Fruit fly (Drosophila melanogaster) whole organism, embryonic: Measurements from ENCODE around the gene Rrp5.

ENCODE experiments used
- Awh ChIP-seq: fragments of 200-800 bp; sonication (Bioruptor generic); IDR thresholded peaks from 2 replicates; pipeline ENCODE4, ENCODE4 v1.3.6; 2022; ENCODE audit warnings: missing biosample characterization, missing genetic modification characterization
- CG10462 ChIP-seq: fragments of 200-800 bp; sonication (Bioruptor generic); optimal IDR thresholded peaks from 2 replicates; lab custom pipeline; 2016; ENCODE audit warnings: missing biosample characterization, missing genetic modification characterization
- CG11504 ChIP-seq: fragments of 200-800 bp; sonication (Bioruptor generic); optimal IDR thresholded peaks from 3 replicates; lab custom pipeline; 2019; ENCODE audit warnings: missing biosample characterization, mild to moderate bottlenecking, missing genetic modification characterization, moderate library complexity
- CG12236 ChIP-seq: fragments of 200-800 bp; sonication (Bioruptor generic); optimal IDR thresholded peaks from 2 replicates; lab custom pipeline; 2016; ENCODE audit warnings: missing biosample characterization, missing genetic modification characterization
- CG12942 ChIP-seq: fragments of 200-800 bp; sonication (Bioruptor generic); optimal IDR thresholded peaks from 3 replicates; lab custom pipeline; 2016; ENCODE audit warnings: missing biosample characterization, missing genetic modification characterization
- CG14860 ChIP-seq: fragments of 200-800 bp; sonication (Bioruptor generic); IDR thresholded peaks from 3 replicates; pipeline ENCODE4 v1.3.6; 2022; ENCODE audit warnings: missing biosample characterization, missing genetic modification characterization; ENCODE audit not compliant: partially characterized antibody
- CG1603 ChIP-seq: fragments of 200-800 bp; sonication (Bioruptor generic); optimal IDR thresholded peaks from 2 replicates; lab custom pipeline; 2019; ENCODE audit warnings: missing biosample characterization, mild to moderate bottlenecking, missing genetic modification characterization, moderate library complexity
- CG16813 ChIP-seq: fragments of 200-800 bp; sonication (Bioruptor generic); IDR thresholded peaks from 3 replicates; pipeline ENCODE4 v1.3.6; 2022; ENCODE audit warnings: missing biosample characterization, missing genetic modification characterization; ENCODE audit not compliant: partially characterized antibody
- CG17829 ChIP-seq: fragments of 200-800 bp; optimal IDR thresholded peaks from 2 replicates; lab custom pipeline; 2019; ENCODE audit warnings: missing biosample characterization, mild to moderate bottlenecking, missing genetic modification characterization, moderate library complexity
- CG1792 ChIP-seq: fragments of 200-800 bp; sonication (Bioruptor generic); optimal IDR thresholded peaks from 2 replicates; lab custom pipeline; 2016; ENCODE audit warnings: missing biosample characterization, missing genetic modification characterization
- CG1832 ChIP-seq: fragments of 200-800 bp; sonication (Bioruptor generic); optimal IDR thresholded peaks from 2 replicates; lab custom pipeline; 2017; ENCODE audit warnings: missing biosample characterization, mild to moderate bottlenecking, missing genetic modification characterization, inconsistent platforms
- CG18476 ChIP-seq: fragments of 200-800 bp; sonication (Bioruptor generic); optimal IDR thresholded peaks from 2 replicates; lab custom pipeline; 2016; ENCODE audit warnings: missing biosample characterization, mild to moderate bottlenecking, missing genetic modification characterization
- CG18764 ChIP-seq: fragments of 200-800 bp; sonication (Bioruptor generic); optimal IDR thresholded peaks from 3 replicates; lab custom pipeline; 2016; ENCODE audit warnings: missing biosample characterization, missing genetic modification characterization
- CG2875 ChIP-seq: fragments of 200-800 bp; sonication (Bioruptor generic); optimal IDR thresholded peaks from 2 replicates; lab custom pipeline; 2017; ENCODE audit warnings: missing biosample characterization, mild to moderate bottlenecking, missing genetic modification characterization, missing genetic modification reagents
- CG4820 ChIP-seq: fragments of 200-800 bp; sonication (Bioruptor generic); optimal IDR thresholded peaks from 3 replicates; lab custom pipeline; 2016; ENCODE audit warnings: missing biosample characterization, missing genetic modification characterization
- CG4854 ChIP-seq: fragments of 200-800 bp; sonication (Bioruptor generic); optimal IDR thresholded peaks from 2 replicates; lab custom pipeline; 2016; ENCODE audit warnings: missing biosample characterization, missing genetic modification characterization, inconsistent platforms
- CG5953 ChIP-seq: fragments of 200-800 bp; sonication (Bioruptor generic); IDR thresholded peaks from 2 replicates; pipeline ENCODE4 v1.3.6; 2022; ENCODE audit warnings: missing biosample characterization, missing genetic modification characterization
- CrebB ChIP-seq: fragments of 200-800 bp; sonication (Bioruptor generic); optimal IDR thresholded peaks from 3 replicates; lab custom pipeline; 2018; ENCODE audit warnings: missing biosample characterization, mild to moderate bottlenecking, missing genetic modification characterization
- Dad ChIP-seq: fragments of 200-800 bp; sonication (Bioruptor generic); optimal IDR thresholded peaks from 3 replicates; lab custom pipeline; 2016; ENCODE audit warnings: missing biosample characterization, missing genetic modification characterization
- Gsc ChIP-seq: fragments of 200-800 bp; sonication (Bioruptor generic); IDR thresholded peaks from 2 replicates; pipeline ENCODE4 v1.3.6; 2022; ENCODE audit warnings: missing biosample characterization, missing genetic modification characterization
- Hey ChIP-seq: fragments of 200-800 bp; sonication (Bioruptor generic); optimal IDR thresholded peaks from 3 replicates; lab custom pipeline; 2018; ENCODE audit warnings: missing biosample characterization, mild to moderate bottlenecking, missing genetic modification characterization
- HmgZ ChIP-seq: fragments of 200-800 bp; sonication (Bioruptor generic); optimal IDR thresholded peaks from 2 replicates; lab custom pipeline; 2018; ENCODE audit warnings: missing biosample characterization, mild to moderate bottlenecking, missing genetic modification characterization
- Hsf ChIP-seq: fragments of 200-800 bp; sonication (Bioruptor generic); optimal IDR thresholded peaks from 3 replicates; lab custom pipeline; 2016; ENCODE audit warnings: missing biosample characterization, missing genetic modification characterization
- MBD-R2 ChIP-seq: fragments of 200-800 bp; sonication (Bioruptor generic); IDR thresholded peaks from 2 replicates; pipeline ENCODE4 v1.3.6; 2022; ENCODE audit warnings: missing biosample characterization, missing genetic modification characterization
- Nf-YB ChIP-seq: fragments of 200-800 bp; sonication (Bioruptor generic); optimal IDR thresholded peaks from 3 replicates; lab custom pipeline; 2019; ENCODE audit warnings: missing biosample characterization, mild to moderate bottlenecking, missing genetic modification characterization, moderate library complexity
- PHDP ChIP-seq: fragments of 200-800 bp; sonication (Bioruptor generic); optimal IDR thresholded peaks from 3 replicates; lab custom pipeline; 2018; ENCODE audit warnings: missing biosample characterization, mild to moderate bottlenecking, missing genetic modification characterization, moderate library complexity
- Ptx1 ChIP-seq: fragments of 200-800 bp; sonication (Bioruptor generic); IDR thresholded peaks from 2 replicates; pipeline ENCODE4 v1.3.6; 2022; ENCODE audit warnings: missing biosample characterization, missing genetic modification characterization
- Sry-β ChIP-seq: fragments of 200-800 bp; sonication (Bioruptor generic); optimal IDR thresholded peaks from 2 replicates; lab custom pipeline; 2018; ENCODE audit warnings: missing biosample characterization, mild to moderate bottlenecking, missing genetic modification characterization, moderate library complexity
- Sry-δ ChIP-seq: fragments of 200-800 bp; sonication (Bioruptor generic); optimal IDR thresholded peaks from 2 replicates; lab custom pipeline; 2016; ENCODE audit warnings: missing biosample characterization, missing genetic modification characterization
- YL-1 ChIP-seq: fragments of 200-800 bp; sonication (Bioruptor generic); optimal IDR thresholded peaks from 3 replicates; lab custom pipeline; 2017; ENCODE audit warnings: missing biosample characterization, mild to moderate bottlenecking, missing genetic modification characterization
- bigmax ChIP-seq: fragments of 200-800 bp; sonication (Bioruptor generic); optimal IDR thresholded peaks from 2 replicates; lab custom pipeline; 2018; ENCODE audit warnings: missing biosample characterization, mild to moderate bottlenecking, missing genetic modification characterization
- chm ChIP-seq: fragments of 200-800 bp; sonication (Bioruptor generic); IDR thresholded peaks from 2 replicates; pipeline ENCODE4 v1.3.6; 2022; ENCODE audit warnings: missing biosample characterization, missing genetic modification characterization
- dmrt11E ChIP-seq: fragments of 200-800 bp; sonication (Bioruptor generic); optimal IDR thresholded peaks from 3 replicates; lab custom pipeline; 2018; ENCODE audit warnings: missing biosample characterization, mild to moderate bottlenecking, missing genetic modification characterization, moderate library complexity
- esg ChIP-seq: fragments of 200-800 bp; sonication (Bioruptor generic); conservative IDR thresholded peaks from 2 replicates; pipeline ENCODE4 v1.3.6; 2022; ENCODE audit warnings: missing biosample characterization, missing genetic modification characterization
- gce ChIP-seq: fragments of 200-800 bp; sonication (Bioruptor generic); IDR thresholded peaks from 3 replicates; pipeline ENCODE4 v1.3.6; 2022; ENCODE audit warnings: missing biosample characterization, missing genetic modification characterization
- gfzf ChIP-seq: fragments of 200-800 bp; sonication (Bioruptor generic); optimal IDR thresholded peaks from 2 replicates; lab custom pipeline; 2016; ENCODE audit warnings: missing biosample characterization, mild to moderate bottlenecking, missing genetic modification characterization, moderate library complexity
- hkb ChIP-seq, 2 experiments: fragments of 200-800 bp in 1 of 2; fragments of >200 bp in 1 of 2; sonication (Bioruptor generic) in 1 of 2; IDR thresholded peaks in 1 of 2; optimal IDR thresholded peaks in 1 of 2; 2 replicates each; pipeline versions ENCODE4 v1.3.6 to Lab custom; 2017 to 2022; ENCODE audit warnings: missing biosample characterization in 1 of 2, missing genetic modification characterization in 1 of 2
- insv ChIP-seq, 2 experiments: fragments of 200-800 bp; sonication (Bioruptor generic); optimal IDR thresholded peaks; 3 replicates each; lab custom pipeline; 2016 to 2018; ENCODE audit warnings: missing biosample characterization in 2 of 2, missing genetic modification characterization in 2 of 2
- kay ChIP-seq: fragments of 200-800 bp; sonication (Bioruptor generic); optimal IDR thresholded peaks from 2 replicates; lab custom pipeline; 2016; ENCODE audit warnings: missing biosample characterization, missing genetic modification characterization
- phol ChIP-seq: fragments of 200-800 bp; sonication (Bioruptor generic); optimal IDR thresholded peaks from 3 replicates; lab custom pipeline; 2018; ENCODE audit warnings: missing biosample characterization, mild to moderate bottlenecking, missing genetic modification characterization, moderate library complexity
- pum ChIP-seq: fragments of 200-800 bp; sonication (Bioruptor generic); optimal IDR thresholded peaks from 2 replicates; lab custom pipeline; 2016; ENCODE audit warnings: missing biosample characterization, missing genetic modification characterization
- pzg ChIP-seq: fragments of 200-800 bp; sonication (Bioruptor generic); optimal IDR thresholded peaks from 3 replicates; lab custom pipeline; 2018; ENCODE audit warnings: missing biosample characterization, mild to moderate bottlenecking, missing genetic modification characterization, moderate library complexity
- sens-2 ChIP-seq: fragments of 200-800 bp; sonication (Bioruptor generic); IDR thresholded peaks from 2 replicates; pipeline ENCODE4 v1.3.6; 2022; ENCODE audit warnings: missing biosample characterization, missing genetic modification characterization
- sima ChIP-seq: fragments of 200-800 bp; sonication (Bioruptor generic); optimal IDR thresholded peaks from 2 replicates; lab custom pipeline; 2016; ENCODE audit warnings: missing biosample characterization, missing genetic modification characterization
- slbo ChIP-seq: fragments of 200-800 bp; sonication (Bioruptor generic); IDR thresholded peaks from 2 replicates; pipeline ENCODE4 v1.3.6; 2022; ENCODE audit warnings: missing biosample characterization, missing genetic modification characterization
- stwl ChIP-seq: fragments of 200-800 bp; sonication (Bioruptor generic); optimal IDR thresholded peaks from 3 replicates; lab custom pipeline; 2018; ENCODE audit warnings: missing biosample characterization, mild to moderate bottlenecking, missing genetic modification characterization, moderate library complexity
- tll ChIP-seq, 2 experiments: fragments of 200-800 bp in 1 of 2; fragments of >200 bp in 1 of 2; sonication (Bioruptor generic) in 1 of 2; optimal IDR thresholded peaks; 2 replicates each; lab custom pipeline; 2017 to 2019; ENCODE audit warnings: missing biosample characterization in 2 of 2, missing genetic modification characterization in 2 of 2, mild to moderate bottlenecking in 1 of 2, moderate library complexity in 1 of 2
- tx ChIP-seq: fragments of 200-800 bp; sonication (Bioruptor generic); optimal IDR thresholded peaks from 2 replicates; lab custom pipeline; 2016; ENCODE audit warnings: missing biosample characterization, missing genetic modification characterization
- usp ChIP-seq: fragments of >200 bp; optimal IDR thresholded peaks from 2 replicates; lab custom pipeline; 2017; ENCODE audit warnings: missing biosample characterization, missing genetic modification characterization

Rrp5 gene

DNA sequence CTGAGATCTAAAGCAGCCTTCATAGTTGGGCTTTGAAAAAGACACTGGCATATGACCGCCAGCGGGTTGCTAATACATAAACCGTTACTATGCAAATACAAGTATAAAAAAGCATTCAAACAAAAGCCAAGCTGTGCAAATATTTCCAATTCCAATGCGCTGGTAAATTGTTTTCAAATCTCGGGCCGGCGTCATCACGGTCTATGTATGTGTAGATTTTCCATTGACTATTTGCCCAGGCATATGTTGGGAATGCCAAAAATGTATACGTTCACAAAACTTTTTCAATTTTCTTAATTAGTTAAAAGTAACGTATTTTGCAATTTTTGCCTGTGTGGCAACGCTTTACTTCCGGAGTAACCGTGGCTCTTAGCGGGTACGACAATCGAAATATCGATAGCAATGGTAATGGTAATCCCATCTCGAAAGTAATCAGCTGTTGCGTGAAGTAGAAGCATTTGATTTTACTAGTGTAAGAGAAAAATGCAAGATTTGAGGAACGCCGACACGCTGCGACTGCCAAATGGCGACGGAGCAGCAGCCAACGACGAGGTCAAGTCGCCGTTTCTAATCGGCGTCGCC, 43.3 kb downstream of the Rrp5 start, which contains the start of the genes CG34290 and Uck (continued):
- peak; percentile 72 for TF ChIP-seq CG17829 (tag; lab: Kevin White, UChicago)
- peak; percentile 33 for TF ChIP-seq dmrt11E (tag; lab: Kevin White, UChicago)
- TF ChIP-seq kay = no peak
- peak; percentile 42; the same call in 1 of the 2 replicates for TF ChIP-seq Ptx1 (GFP tag; lab: Robert Waterston, UW)
- TF ChIP-seq slbo = peak; percentile 49
- TF ChIP-seq hkb (optimal IDR thresholded peaks at IDR 0.05; lab: Kevin White, UChicago) = no peak
- TF ChIP-seq hkb (GFP tag; IDR thresholded peaks at IDR 0.05; lab: Robert Waterston, UW) = peak; percentile 78
- peak; percentile 71 for TF ChIP-seq CG11504
- no peak for TF ChIP-seq Awh (GFP tag; lab: Robert Waterston, UW)
- peak; percentile 78 for TF ChIP-seq Hsf (GFP tag; lab: Kevin White, UChicago)
- no peak for TF ChIP-seq esg (GFP tag; lab: Robert Waterston, UW)
- TF ChIP-seq CG2875 (GFP tag; lab: Kevin White, UChicago) = peak; percentile 57
- peak; percentile 91 for TF ChIP-seq HmgZ (tag; lab: Kevin White, UChicago)
- no peak for TF ChIP-seq CG18476
- peak; percentile 28 for TF ChIP-seq Sry-β (GFP tag; lab: Kevin White, UChicago)
- peak; percentile 38; the same call in 1 of the 2 replicates for TF ChIP-seq sens-2 (GFP tag; lab: Robert Waterston, UW)
- TF ChIP-seq MBD-R2 (GFP tag; lab: Robert Waterston, UW) = peak; percentile 90
- peak; percentile 63 for TF ChIP-seq Nf-YB (GFP tag; lab: Kevin White, UChicago)
- TF ChIP-seq gce (GFP tag; lab: Robert Waterston, UW) = peak; percentile 78
- TF ChIP-seq tll (GFP tag; optimal IDR thresholded peaks at IDR 0.05; lab: Kevin White, UChicago) = no peak
- peak; percentile 44 for TF ChIP-seq pum (GFP tag; lab: Kevin White, UChicago)
- no peak for TF ChIP-seq usp (GFP tag; lab: Kevin White, UChicago)
- TF ChIP-seq Sry-δ (GFP tag; lab: Kevin White, UChicago) = peak; percentile 97
- peak; percentile 46 for TF ChIP-seq Hey (tag; lab: Kevin White, UChicago)
- TF ChIP-seq CrebB (tag; lab: Kevin White, UChicago) = peak; percentile 85
- peak; percentile 80 for TF ChIP-seq phol (tag; lab: Kevin White, UChicago)
- TF ChIP-seq YL-1 (GFP tag; lab: Kevin White, UChicago) = peak; percentile 90
- TF ChIP-seq Gsc (GFP tag; lab: Robert Waterston, UW) = no peak
- TF ChIP-seq CG10462 (GFP tag; lab: Kevin White, UChicago) = no peak
- peak; percentile 28 for TF ChIP-seq CG12942 (GFP tag; lab: Kevin White, UChicago)
- TF ChIP-seq CG1603 (tag; lab: Kevin White, UChicago) = peak; percentile 90
- peak; percentile 69; the same call in 2 of the 3 replicates for TF ChIP-seq CG14860 (GFP tag; lab: Robert Waterston, UW)
- peak; percentile 33 for TF ChIP-seq gfzf (GFP tag; lab: Kevin White, UChicago)
- peak; percentile 82 for TF ChIP-seq PHDP (tag; lab: Kevin White, UChicago)
- TF ChIP-seq chm = peak; percentile 73
- TF ChIP-seq CG4820 (GFP tag; lab: Kevin White, UChicago) = peak; percentile 36
- peak; percentile 77 for TF ChIP-seq CG16813 (GFP tag; lab: Robert Waterston, UW)
- no peak for TF ChIP-seq CG1832 (GFP tag; lab: Kevin White, UChicago)
- peak; percentile 43 for TF ChIP-seq sima (GFP tag; lab: Kevin White, UChicago)
- peak; percentile 91 for TF ChIP-seq stwl (tag; lab: Kevin White, UChicago)
- peak; percentile 48; the same call in 1 of the 2 replicates for TF ChIP-seq CG5953 (GFP tag; lab: Robert Waterston, UW)
- peak; percentile 64 for TF ChIP-seq bigmax (GFP tag; lab: Kevin White, UChicago)
- peak; percentile 24 for TF ChIP-seq CG1792 (GFP tag; lab: Kevin White, UChicago)
- peak; percentile 54 for TF ChIP-seq CG18764 (GFP tag; lab: Kevin White, UChicago)
- peak; percentile 89 for TF ChIP-seq pzg (GFP tag; lab: Kevin White, UChicago)
- TF ChIP-seq insv (GFP tag; optimal IDR thresholded peaks at IDR 0.05; lab: Kevin White, UChicago) = peak in 1 of 2 experiments; percentile 66
- TF ChIP-seq Dad (GFP tag; lab: Kevin White, UChicago) = peak; percentile 71
- TF ChIP-seq tx = peak; percentile 67
- peak; percentile 72 for TF ChIP-seq CG12236 (GFP tag; lab: Kevin White, UChicago)
- peak; percentile 46 for TF ChIP-seq CG4854
